Worm (Caenorhabditis elegans): Measurements from ENCODE around the gene mboa-2.

ce11 chrV:11155553-11155952 lies 33.3 kb upstream of the mboa-2 start, which contains the start of gene srg-38:
- no peak for TF ChIP-seq egl-27 (tag; optimal IDR thresholded peaks at IDR 0.05)
- no peak for TF ChIP-seq ztf-11 (tag; optimal IDR thresholded peaks at IDR 0.05)
- TF ChIP-seq sea-2 (GFP tag; optimal IDR thresholded peaks at IDR 0.05) = no peak
- no peak for TF ChIP-seq pha-4 (tag; optimal IDR thresholded peaks at IDR 0.05)
- TF ChIP-seq zag-1 (tag; optimal IDR thresholded peaks at IDR 0.05) = no peak
- TF ChIP-seq ceh-82 (tag; optimal IDR thresholded peaks at IDR 0.05) = no peak
- TF ChIP-seq fos-1 (tag; optimal IDR thresholded peaks at IDR 0.05) = no peak
- TF ChIP-seq ama-1 (optimal IDR thresholded peaks at IDR 0.05) = no peak
- no peak for TF ChIP-seq nhr-77 (tag; optimal IDR thresholded peaks at IDR 0.05)
